Fruit fly (Drosophila melanogaster) whole organism, embryonic: ENCODE results near the gene CG17572.

Experiments
- Awh ChIP-seq: fragments of 200-800 bp; sonication (Bioruptor generic); IDR thresholded peaks from 2 replicates; pipeline ENCODE4, ENCODE4 v1.3.6; 2022; ENCODE audit warnings: missing biosample characterization, missing genetic modification characterization
- BEAF-32 ChIP-seq: fragments of 200-800 bp; sonication (Bioruptor generic); optimal IDR thresholded peaks from 3 replicates; lab custom pipeline; 2017; ENCODE audit warnings: missing biosample characterization, missing genetic modification characterization, mild to moderate bottlenecking, moderate library complexity, missing genetic modification reagents
- Bdp1 ChIP-seq: fragments of 200-800 bp; sonication (Bioruptor generic); optimal IDR thresholded peaks from 3 replicates; lab custom pipeline; 2016; ENCODE audit warnings: missing biosample characterization, missing genetic modification characterization
- CG10267 ChIP-seq: fragments of 200-800 bp; sonication (Bioruptor generic); optimal IDR thresholded peaks from 2 replicates; lab custom pipeline; 2018; ENCODE audit warnings: missing biosample characterization, mild to moderate bottlenecking, missing genetic modification characterization, moderate library complexity
- CG10543 ChIP-seq: fragments of 200-800 bp; sonication (Bioruptor generic); optimal IDR thresholded peaks from 3 replicates; lab custom pipeline; 2017; ENCODE audit warnings: missing biosample characterization, mild to moderate bottlenecking, missing genetic modification characterization, moderate library complexity
- CG11560 ChIP-seq: fragments of 200-800 bp; sonication (Bioruptor generic); IDR thresholded peaks from 3 replicates; pipeline ENCODE4 v1.3.6; 2022; ENCODE audit warnings: missing biosample characterization, missing genetic modification characterization
- CG11723 ChIP-seq: fragments of 200-800 bp; sonication (Bioruptor generic); optimal IDR thresholded peaks from 2 replicates; lab custom pipeline; 2017; ENCODE audit warnings: missing biosample characterization, mild to moderate bottlenecking, missing genetic modification characterization
- CG12391 ChIP-seq: fragments of 200-800 bp; sonication (Bioruptor generic); optimal IDR thresholded peaks from 3 replicates; lab custom pipeline; 2018; ENCODE audit warnings: missing biosample characterization, mild to moderate bottlenecking, missing genetic modification characterization, moderate library complexity
- CG12942 ChIP-seq: fragments of 200-800 bp; sonication (Bioruptor generic); optimal IDR thresholded peaks from 3 replicates; lab custom pipeline; 2016; ENCODE audit warnings: missing biosample characterization, missing genetic modification characterization
- CG15479 ChIP-seq: fragments of 200-800 bp; sonication (Bioruptor generic); optimal IDR thresholded peaks from 3 replicates; lab custom pipeline; 2019; ENCODE audit warnings: missing biosample characterization, mild to moderate bottlenecking, missing genetic modification characterization, moderate library complexity
- CG1647 ChIP-seq: fragments of 200-800 bp; sonication (Bioruptor generic); optimal IDR thresholded peaks from 3 replicates; lab custom pipeline; 2016; ENCODE audit warnings: missing biosample characterization, missing genetic modification characterization
- CG30431 ChIP-seq: fragments of 200-800 bp; sonication (Bioruptor generic); optimal IDR thresholded peaks from 2 replicates; lab custom pipeline; 2017; ENCODE audit warnings: missing biosample characterization, missing genetic modification characterization
- CG3065 ChIP-seq: fragments of 200-800 bp; sonication (Bioruptor generic); optimal IDR thresholded peaks from 2 replicates; lab custom pipeline; 2016; ENCODE audit warnings: missing biosample characterization, missing genetic modification characterization
- CG34376 ChIP-seq: fragments of 200-800 bp; sonication (Bioruptor generic); optimal IDR thresholded peaks from 2 replicates; lab custom pipeline; 2018; ENCODE audit warnings: missing biosample characterization, mild to moderate bottlenecking, missing genetic modification characterization
- CG4404 ChIP-seq: fragments of 200-800 bp; sonication (Bioruptor generic); IDR thresholded peaks from 2 replicates; pipeline ENCODE4 v1.3.6; 2022; ENCODE audit warnings: missing biosample characterization, missing genetic modification characterization
- CG4617 ChIP-seq: fragments of 200-800 bp; sonication (Bioruptor generic); optimal IDR thresholded peaks from 3 replicates; lab custom pipeline; 2016; ENCODE audit warnings: missing biosample characterization, missing genetic modification characterization, borderline replicate concordance
- CG5180 ChIP-seq: fragments of 200-800 bp; sonication (Bioruptor generic); optimal IDR thresholded peaks from 3 replicates; lab custom pipeline; 2017; ENCODE audit warnings: missing biosample characterization, missing genetic modification characterization, mild to moderate bottlenecking, moderate library complexity, missing genetic modification reagents
- CG5245 ChIP-seq: fragments of 200-800 bp; sonication (Bioruptor generic); optimal IDR thresholded peaks from 3 replicates; lab custom pipeline; 2016; ENCODE audit warnings: missing biosample characterization, missing genetic modification characterization
- CG6272 ChIP-seq: fragments of 200-800 bp; sonication (Bioruptor generic); IDR thresholded peaks from 2 replicates; pipeline ENCODE4 v1.3.6; 2022; ENCODE audit warnings: missing biosample characterization, missing genetic modification characterization
- CG6654 ChIP-seq: fragments of 200-800 bp; sonication (Bioruptor generic); optimal IDR thresholded peaks from 2 replicates; lab custom pipeline; 2017; ENCODE audit warnings: missing biosample characterization, mild to moderate bottlenecking, missing genetic modification characterization
- CG6854 ChIP-seq: fragments of 200-800 bp; sonication (Bioruptor generic); optimal IDR thresholded peaks from 3 replicates; lab custom pipeline; 2017; ENCODE audit warnings: missing biosample characterization, mild to moderate bottlenecking, missing genetic modification characterization
- CG7556 ChIP-seq: fragments of 200-800 bp; sonication (Bioruptor generic); optimal IDR thresholded peaks from 2 replicates; lab custom pipeline; 2017; ENCODE audit warnings: missing biosample characterization, mild to moderate bottlenecking, missing genetic modification characterization
- CG9817 ChIP-seq: fragments of 200-800 bp; sonication (Bioruptor generic); optimal IDR thresholded peaks from 2 replicates; lab custom pipeline; 2018; ENCODE audit warnings: missing biosample characterization, mild to moderate bottlenecking, missing genetic modification characterization, moderate library complexity
- Camta ChIP-seq: fragments of 200-800 bp; sonication (Bioruptor generic); optimal IDR thresholded peaks from 2 replicates; lab custom pipeline; 2016; ENCODE audit warnings: missing biosample characterization, missing genetic modification characterization
- Dfd ChIP-seq, 2 experiments: fragments of >200 bp; optimal IDR thresholded peaks; 2 replicates each; lab custom pipeline; 2017; ENCODE audit warnings: missing biosample characterization in 2 of 2, missing genetic modification characterization in 2 of 2
- Dref ChIP-seq: fragments of 200-800 bp; sonication (Bioruptor generic); IDR thresholded peaks from 2 replicates; pipeline ENCODE4 v1.3.6; 2022; ENCODE audit warnings: missing biosample characterization, missing genetic modification characterization
- Ets65A ChIP-seq: fragments of 200-800 bp; sonication (Bioruptor generic); peaks from one replicate; lab custom pipeline; 2016; ENCODE audit warnings: missing biosample characterization, missing genetic modification characterization
- Hsf ChIP-seq: fragments of 200-800 bp; sonication (Bioruptor generic); optimal IDR thresholded peaks from 3 replicates; lab custom pipeline; 2016; ENCODE audit warnings: missing biosample characterization, missing genetic modification characterization
- Jarid2 ChIP-seq: fragments of 200-800 bp; sonication (Bioruptor generic); optimal IDR thresholded peaks from 3 replicates; lab custom pipeline; 2017; ENCODE audit warnings: mild to moderate bottlenecking, missing biosample characterization, missing genetic modification reagents, missing genetic modification characterization
- Lpt ChIP-seq: fragments of >200 bp; optimal IDR thresholded peaks from 2 replicates; lab custom pipeline; 2018; ENCODE audit warnings: missing biosample characterization, missing genetic modification characterization
- Max ChIP-seq: fragments of 200-800 bp; sonication (Bioruptor generic); optimal IDR thresholded peaks from 2 replicates; lab custom pipeline; 2016; ENCODE audit warnings: missing biosample characterization, mild to moderate bottlenecking, missing genetic modification characterization
- Mrtf ChIP-seq: fragments of 200-800 bp; sonication (Bioruptor generic); IDR thresholded peaks from 3 replicates; pipeline ENCODE4 v1.3.6; 2022; ENCODE audit warnings: missing biosample characterization, missing genetic modification characterization
- Neu2 ChIP-seq: fragments of 200-800 bp; sonication (Bioruptor generic); optimal IDR thresholded peaks from 3 replicates; lab custom pipeline; 2016; ENCODE audit warnings: missing biosample characterization, missing genetic modification characterization, borderline replicate concordance
- Sin3A ChIP-seq: fragments of >200 bp; optimal IDR thresholded peaks from 2 replicates; lab custom pipeline; 2018
- cad ChIP-seq: fragments of >200 bp; optimal IDR thresholded peaks from 2 replicates; lab custom pipeline; 2017; ENCODE audit warnings: missing biosample characterization, missing genetic modification characterization
- cas ChIP-seq: fragments of 200-800 bp; sonication (Bioruptor generic); IDR thresholded peaks from 2 replicates; pipeline ENCODE4 v1.3.6; 2022; ENCODE audit warnings: missing biosample characterization, missing genetic modification characterization
- eve ChIP-seq, 2 experiments: fragments of >200 bp; optimal IDR thresholded peaks; 2 replicates each; lab custom pipeline; 2017; ENCODE audit warnings: missing biosample characterization in 2 of 2, missing genetic modification characterization in 2 of 2
- eyg ChIP-seq: fragments of 200-800 bp; sonication (Bioruptor generic); optimal IDR thresholded peaks from 3 replicates; lab custom pipeline; 2016; ENCODE audit warnings: missing biosample characterization, missing genetic modification characterization
- gt ChIP-seq: fragments of 200-800 bp; sonication (Bioruptor generic); IDR thresholded peaks from 2 replicates; pipeline ENCODE4 v1.3.6; 2022; ENCODE audit warnings: missing biosample characterization, missing genetic modification characterization
- hbn ChIP-seq: fragments of 200-800 bp; sonication (Bioruptor generic); IDR thresholded peaks from 2 replicates; pipeline ENCODE4 v1.3.6; 2022; ENCODE audit warnings: missing biosample characterization, missing genetic modification characterization; ENCODE audit not compliant: partially characterized antibody
- hth ChIP-seq: fragments of >200 bp; optimal IDR thresholded peaks from 2 replicates; lab custom pipeline; 2017; ENCODE audit warnings: inconsistent platforms
- mirr ChIP-seq: fragments of 200-800 bp; sonication (Bioruptor generic); optimal IDR thresholded peaks from 3 replicates; lab custom pipeline; 2018; ENCODE audit warnings: missing biosample characterization, mild to moderate bottlenecking, missing genetic modification characterization
- nerfin-1 ChIP-seq: fragments of 200-800 bp; sonication (Bioruptor generic); optimal IDR thresholded peaks from 3 replicates; lab custom pipeline; 2019; ENCODE audit warnings: missing biosample characterization, mild to moderate bottlenecking, missing genetic modification characterization, moderate library complexity
- oc ChIP-seq: fragments of 200-800 bp; sonication (Bioruptor generic); optimal IDR thresholded peaks from 2 replicates; lab custom pipeline; 2018; ENCODE audit warnings: missing biosample characterization, mild to moderate bottlenecking, missing genetic modification characterization, moderate library complexity
- p53 ChIP-seq: fragments of 200-800 bp; sonication (Bioruptor generic); optimal IDR thresholded peaks from 2 replicates; lab custom pipeline; 2016; ENCODE audit warnings: missing biosample characterization, missing genetic modification characterization
- ro ChIP-seq: fragments of 200-800 bp; sonication (Bioruptor generic); IDR thresholded peaks from 2 replicates; pipeline ENCODE4 v1.3.6; 2022; ENCODE audit warnings: missing biosample characterization, missing genetic modification characterization
- slou ChIP-seq: fragments of 200-800 bp; sonication (Bioruptor generic); optimal IDR thresholded peaks from 3 replicates; lab custom pipeline; 2016; ENCODE audit warnings: missing biosample characterization, missing genetic modification characterization
- sna ChIP-seq: fragments of 200-800 bp; sonication (Bioruptor generic); IDR thresholded peaks from 2 replicates; pipeline ENCODE4 v1.3.6; 2022; ENCODE audit warnings: missing biosample characterization, missing genetic modification characterization; ENCODE audit not compliant: partially characterized antibody
- tin ChIP-seq: fragments of 200-800 bp; sonication (Bioruptor generic); optimal IDR thresholded peaks from 3 replicates; lab custom pipeline; 2016; ENCODE audit warnings: missing biosample characterization, missing genetic modification characterization
- vfl ChIP-seq: fragments of 200-800 bp; sonication (Bioruptor generic); optimal IDR thresholded peaks from 2 replicates; lab custom pipeline; 2016; ENCODE audit warnings: missing biosample characterization, missing genetic modification characterization
- wek ChIP-seq: fragments of 200-800 bp; sonication (Bioruptor generic); optimal IDR thresholded peaks from 3 replicates; lab custom pipeline; 2018; ENCODE audit warnings: missing biosample characterization, mild to moderate bottlenecking, missing genetic modification characterization, moderate library complexity
- wor ChIP-seq: fragments of 200-800 bp; sonication (Bioruptor generic); IDR thresholded peaks from 2 replicates; pipeline ENCODE4 v1.3.6; 2022; ENCODE audit warnings: missing biosample characterization, missing genetic modification characterization
- z ChIP-seq: fragments of 200-800 bp; sonication (Bioruptor generic); IDR thresholded peaks from 3 replicates; pipeline ENCODE4 v1.3.6; 2022; ENCODE audit warnings: missing biosample characterization, missing genetic modification characterization

CG17572 gene

dm6 chr2L:19058916-19059315 is 15.0 kb downstream of the CG17572 start, which contains the start of gene Phlpp (continued):
- TF ChIP-seq CG12391 (peak; percentile 41), CG7556 (peak; percentile 25), Jarid2 (GFP tag; lab: Kevin White, UChicago) (no peak), CG10267 (peak; percentile 77), mirr (no peak), slou (no peak), wor (GFP tag; lab: Robert Waterston, UW) (0 out of 2 replicates have a peak, but pooled peaks have one; percentile 38), Bdp1 (no peak), cas (GFP tag; lab: Robert Waterston, UW) (no peak), CG34376 (GFP tag; lab: Kevin White, UChicago) (no peak), wek (GFP tag; lab: Kevin White, UChicago) (no peak), CG10543 (GFP tag; lab: Kevin White, UChicago) (no peak), p53 (GFP tag; lab: Kevin White, UChicago) (no peak), Sin3A (lab: Kevin White, UChicago) (no peak), Neu2 (no peak), CG3065 (GFP tag; lab: Kevin White, UChicago) (no peak), BEAF-32 (no peak), Max (GFP tag; lab: Kevin White, UChicago) (no peak), oc (no peak), CG30431 (GFP tag; lab: Kevin White, UChicago) (no peak), CG12942 (GFP tag; lab: Kevin White, UChicago) (no peak), Dfd (GFP tag; optimal IDR thresholded peaks at IDR 0.05; lab: Kevin White, UChicago) (no peak), vfl (GFP tag; lab: Kevin White, UChicago) (no peak), Camta (GFP tag; lab: Kevin White, UChicago) (peak; percentile 42), CG6272 (peak; percentile 41; the same call in 1 of the 2 replicates), CG1647 (GFP tag; lab: Kevin White, UChicago) (no peak), CG4617 (no peak), hth (lab: Kevin White, UChicago) (no peak), nerfin-1 (tag; lab: Kevin White, UChicago) (peak; percentile 29), Awh (GFP tag; lab: Robert Waterston, UW) (0 out of 2 replicates have a peak, but pooled peaks have one; percentile 51), hbn (GFP tag; lab: Robert Waterston, UW) (no peak), sna (GFP tag; lab: Robert Waterston, UW) (no peak), Mrtf (GFP tag; lab: Robert Waterston, UW) (no peak), CG6654 (GFP tag; lab: Kevin White, UChicago) (no peak), Dref (GFP tag; lab: Robert Waterston, UW) (no peak), eyg (no peak), CG9817 (tag; lab: Kevin White, UChicago) (no peak), CG5245 (no peak), CG5180 (no peak), z (GFP tag; lab: Robert Waterston, UW) (peak; percentile 57; the same call in 1 of the 3 replicates), gt (GFP tag; lab: Robert Waterston, UW) (no peak), CG6854 (no peak), eve (GFP tag; optimal IDR thresholded peaks at IDR 0.05; lab: Kevin White, UChicago) (no peak), CG11723 (GFP tag; lab: Kevin White, UChicago) (no peak), tin (GFP tag; lab: Kevin White, UChicago) (peak; percentile 30), CG11560 (tag; lab: Robert Waterston, UW) (no peak), CG15479 (GFP tag; lab: Kevin White, UChicago) (no peak), CG4404 (no peak; the same call in 1 of the 2 replicates), Lpt (GFP tag; lab: Kevin White, UChicago) (no peak), ro (GFP tag; lab: Robert Waterston, UW) (no peak), cad (GFP tag; lab: Kevin White, UChicago) (no peak), Ets65A (GFP tag; lab: Kevin White, UChicago) (peak; percentile 13), Hsf (GFP tag; lab: Kevin White, UChicago) (peak; percentile 11)
